Worm (Caenorhabditis elegans) whole organism, mixed stage, embryonic: ENCODE measurements around the gene Y45F10B.12.

Experiments used
- M03D4.4 ChIP-seq: sonication (generic microtip); optimal IDR thresholded peaks from 2 replicates; lab custom pipeline; 2017; ENCODE audit warnings: mild to moderate bottlenecking, missing genetic modification characterization, missing compliant biosample characterization
- bed-3 ChIP-seq: fragments of 200-800 bp; sonication (Bioruptor generic); optimal IDR thresholded peaks from 3 replicates; lab custom pipeline; 2018; ENCODE audit warnings: mild to moderate bottlenecking, missing genetic modification characterization, moderate library complexity, missing compliant biosample characterization
- blmp-1 ChIP-seq: fragments of 150-350 bp; optimal IDR thresholded peaks from 2 replicates; lab custom pipeline; 2014; ENCODE audit warnings: missing biosample characterization, missing genetic modification characterization
- ceh-39 ChIP-seq: fragments of 150-350 bp; optimal IDR thresholded peaks from 2 replicates; lab custom pipeline; 2014; ENCODE audit warnings: missing biosample characterization, missing genetic modification characterization
- ces-1 ChIP-seq: fragments of 150-350 bp; optimal IDR thresholded peaks from 2 replicates; lab custom pipeline; 2014; ENCODE audit warnings: missing biosample characterization, missing genetic modification reagents, missing genetic modification characterization
- cnd-1 ChIP-seq: fragments of 200-800 bp; sonication (Bioruptor generic); optimal IDR thresholded peaks from 2 replicates; lab custom pipeline; 2018; ENCODE audit warnings: mild to moderate bottlenecking, missing genetic modification characterization, missing compliant biosample characterization
- drap-1 ChIP-seq: fragments of 200-800 bp; sonication (Bioruptor generic); optimal IDR thresholded peaks from 3 replicates; lab custom pipeline; 2018; ENCODE audit warnings: mild to moderate bottlenecking, missing genetic modification characterization, missing compliant biosample characterization
- elt-1 ChIP-seq: sonication (generic microtip); optimal IDR thresholded peaks from 2 replicates; lab custom pipeline; 2017; ENCODE audit warnings: missing genetic modification characterization, mild to moderate bottlenecking, missing compliant biosample characterization, antibody characterized with exemption, moderate library complexity, borderline replicate concordance; ENCODE audit not compliant: insufficient read depth
- elt-3 ChIP-seq: fragments of 150-350 bp; optimal IDR thresholded peaks from 2 replicates; lab custom pipeline; 2014; ENCODE audit warnings: missing biosample characterization, missing genetic modification characterization
- flh-1 ChIP-seq: fragments of 200-800 bp; sonication (Bioruptor generic); optimal IDR thresholded peaks from 2 replicates; lab custom pipeline; 2018; ENCODE audit warnings: mild to moderate bottlenecking, missing genetic modification characterization, moderate library complexity, missing compliant biosample characterization
- ham-2 ChIP-seq: fragments of 200-800 bp; sonication (Bioruptor generic); optimal IDR thresholded peaks from 2 replicates; lab custom pipeline; 2018; ENCODE audit warnings: mild to moderate bottlenecking, missing genetic modification characterization, missing compliant biosample characterization
- hlh-1 ChIP-seq: fragments of 150-350 bp; optimal IDR thresholded peaks from 2 replicates; lab custom pipeline; 2014; ENCODE audit warnings: missing biosample characterization, missing genetic modification reagents, missing genetic modification characterization
- lin-13 ChIP-seq: fragments of 150-350 bp; optimal IDR thresholded peaks from 2 replicates; lab custom pipeline; 2014; ENCODE audit warnings: missing biosample characterization, missing genetic modification characterization
- lin-32 ChIP-seq: fragments of 200-800 bp; sonication (Bioruptor generic); optimal IDR thresholded peaks from 2 replicates; lab custom pipeline; 2018; ENCODE audit warnings: mild to moderate bottlenecking, missing genetic modification characterization, missing compliant biosample characterization
- lsy-2 ChIP-seq: fragments of 150-350 bp; optimal IDR thresholded peaks from 2 replicates; lab custom pipeline; 2014; ENCODE audit warnings: missing biosample characterization, missing genetic modification characterization
- mep-1 ChIP-seq: fragments of 150-350 bp; optimal IDR thresholded peaks from 2 replicates; lab custom pipeline; 2017; ENCODE audit warnings: missing biosample characterization, missing genetic modification reagents, missing genetic modification characterization, inconsistent platforms
- mls-2 ChIP-seq: sonication (generic microtip); optimal IDR thresholded peaks from 2 replicates; lab custom pipeline; 2016; ENCODE audit warnings: mild to moderate bottlenecking, missing genetic modification characterization, moderate library complexity, missing compliant biosample characterization
- nhr-12 ChIP-seq: fragments of 150-350 bp; optimal IDR thresholded peaks from 2 replicates; lab custom pipeline; 2014; ENCODE audit warnings: missing biosample characterization, missing genetic modification characterization
- nhr-2 ChIP-seq: fragments of 150-350 bp; optimal IDR thresholded peaks from 2 replicates; lab custom pipeline; 2014; ENCODE audit warnings: missing biosample characterization, missing genetic modification characterization
- nhr-237 ChIP-seq: fragments of 150-350 bp; optimal IDR thresholded peaks from 2 replicates; lab custom pipeline; 2014; ENCODE audit warnings: missing biosample characterization, missing genetic modification characterization
- nhr-28 ChIP-seq: fragments of 150-350 bp; optimal IDR thresholded peaks from 2 replicates; lab custom pipeline; 2014; ENCODE audit warnings: missing biosample characterization, missing genetic modification characterization
- sem-2 ChIP-seq: fragments of 200-800 bp; sonication (Bioruptor generic); optimal IDR thresholded peaks from 2 replicates; lab custom pipeline; 2018; ENCODE audit warnings: mild to moderate bottlenecking, missing genetic modification characterization, missing compliant biosample characterization
- snpc-4 ChIP-seq: fragments of 150-350 bp; optimal IDR thresholded peaks from 2 replicates; lab custom pipeline; 2014; ENCODE audit warnings: missing biosample characterization, missing genetic modification characterization
- sptf-1 ChIP-seq: sonication (generic microtip); optimal IDR thresholded peaks from 2 replicates; lab custom pipeline; 2017; ENCODE audit warnings: mild to moderate bottlenecking, missing genetic modification characterization, moderate library complexity, missing compliant biosample characterization
- unc-120 ChIP-seq: sonication (generic microtip); optimal IDR thresholded peaks from 2 replicates; lab custom pipeline; 2017; ENCODE audit warnings: missing genetic modification characterization, missing compliant biosample characterization; ENCODE audit not compliant: poor library complexity, severe bottlenecking
- unc-39 ChIP-seq: fragments of 150-350 bp; optimal IDR thresholded peaks from 2 replicates; lab custom pipeline; 2014; ENCODE audit warnings: missing biosample characterization, missing genetic modification characterization
- unc-62 ChIP-seq: fragments of 150-350 bp; optimal IDR thresholded peaks from 2 replicates; lab custom pipeline; 2014; ENCODE audit warnings: missing biosample characterization, missing genetic modification reagents, missing genetic modification characterization
- zip-8 ChIP-seq: fragments of 150-350 bp; optimal IDR thresholded peaks from 2 replicates; lab custom pipeline; 2014; ENCODE audit warnings: missing biosample characterization, missing genetic modification characterization

Y45F10B.12 gene

DNA sequence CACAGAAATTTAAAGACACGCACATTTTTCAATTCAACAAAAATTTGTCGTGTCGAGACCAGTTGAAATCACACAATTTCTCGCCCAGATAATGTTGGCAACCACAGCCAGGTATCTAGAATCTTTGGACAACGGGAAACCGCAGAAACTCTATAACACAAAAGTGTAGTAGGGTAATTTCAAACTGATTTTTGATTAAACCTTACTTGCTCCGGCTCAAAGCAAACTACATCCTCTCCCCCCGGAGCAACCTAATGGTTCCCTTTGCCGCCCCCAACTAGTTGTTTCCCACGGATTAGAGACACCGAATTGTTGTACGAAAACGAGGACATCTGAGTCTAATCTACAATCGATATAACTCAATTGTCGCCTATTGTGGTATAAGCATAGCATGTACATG is 32.9 kb upstream of the Y45F10B.12 start:
- TF ChIP-seq ces-1 (GFP tag; lab: Kevin White, UChicago) (peak; percentile 62), lin-32 (GFP tag; lab: Kevin White, UChicago) (no peak)
- TF ChIP-seq, all 35 proteins: peak for 1

DNA sequence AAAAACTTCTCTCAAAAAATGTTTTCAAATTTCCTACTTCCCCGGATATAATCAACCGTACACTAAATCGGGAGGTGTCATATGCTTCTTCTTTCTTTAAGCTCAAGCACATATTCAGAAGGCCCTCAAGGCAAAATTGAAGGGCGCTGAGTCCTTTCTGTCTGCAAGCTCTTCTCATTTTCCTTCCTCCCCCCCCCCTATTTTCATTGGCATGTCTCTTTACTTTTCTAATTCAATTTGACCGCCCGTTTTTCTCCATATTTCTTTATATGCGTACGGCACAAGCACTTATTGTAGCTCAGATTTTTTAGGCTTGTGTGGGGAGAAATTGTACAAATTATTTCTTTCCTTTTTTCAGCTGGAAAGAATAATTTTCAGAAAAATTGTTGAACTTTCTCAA is 31.8 kb upstream of the Y45F10B.12 start:
- TF ChIP-seq nhr-12 (tag; lab: Kevin White, UChicago), result no peak
- no peak for TF ChIP-seq sem-2 (GFP tag; lab: Kevin White, UChicago)
- no peak for TF ChIP-seq drap-1
- no peak for TF ChIP-seq mep-1 (tag; lab: Kevin White, UChicago)
- TF ChIP-seq mls-2 (tag; lab: Kevin White, UChicago), result no peak
- TF ChIP-seq ces-1 (GFP tag; lab: Kevin White, UChicago), result peak; percentile 64
- TF ChIP-seq zip-8 (tag; lab: Kevin White, UChicago), result no peak
- no peak for TF ChIP-seq lin-32 (GFP tag; lab: Kevin White, UChicago)
- TF ChIP-seq, all 35 proteins: peak for 1

DNA sequence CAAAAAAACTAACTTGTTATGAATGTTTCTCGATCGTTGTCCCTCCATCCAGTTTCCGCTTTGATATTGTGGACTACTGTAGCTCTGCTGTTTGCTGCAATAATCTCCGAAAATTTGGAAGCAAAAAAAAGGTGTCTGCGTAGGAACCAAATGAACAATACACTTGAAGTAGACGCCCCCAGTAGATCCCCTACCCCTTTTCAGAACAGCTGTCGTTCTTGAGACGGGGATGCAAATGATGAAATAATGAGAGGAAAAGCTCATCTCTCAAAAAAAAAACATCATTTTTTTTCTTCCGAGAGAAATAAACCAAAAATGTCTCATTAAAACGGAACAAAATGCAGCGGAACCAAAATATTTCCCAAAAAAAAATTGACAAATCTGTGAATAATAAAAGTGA is 29.9 kb upstream of the Y45F10B.12 start:
- TF ChIP-seq ceh-39 (tag; lab: Kevin White, UChicago) (no peak), hlh-1 (tag; lab: Kevin White, UChicago) (peak; percentile 86)

DNA sequence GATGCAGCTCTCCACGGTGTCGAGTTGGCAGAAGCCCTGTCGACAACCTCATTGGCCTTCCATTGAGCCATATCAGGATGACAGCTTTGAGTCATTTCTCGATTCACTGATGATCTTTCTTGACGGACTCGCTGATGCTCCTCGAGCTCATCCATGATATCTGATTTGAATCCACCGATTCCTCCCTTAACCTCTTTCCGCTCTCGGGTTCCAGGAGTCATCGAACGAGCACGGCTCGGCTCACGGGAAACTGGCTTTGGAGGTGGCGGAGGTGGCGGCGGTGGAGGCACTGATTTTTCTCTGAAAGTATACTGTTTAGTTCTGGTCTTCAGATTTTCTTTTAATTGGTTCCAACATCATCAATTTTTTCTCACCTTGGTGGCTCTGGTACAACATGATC is 28.3 kb upstream of the Y45F10B.12 start:
- TF ChIP-seq nhr-12 (tag; lab: Kevin White, UChicago) (no peak), lin-13 (no peak), ces-1 (GFP tag; lab: Kevin White, UChicago) (no peak), sptf-1 (tag; lab: Kevin White, UChicago) (no peak), nhr-28 (tag; lab: Kevin White, UChicago) (no peak), nhr-2 (tag; lab: Kevin White, UChicago) (no peak), zip-8 (tag; lab: Kevin White, UChicago) (no peak), unc-62 (no peak), flh-1 (no peak), unc-120 (no peak), M03D4.4 (no peak), hlh-1 (tag; lab: Kevin White, UChicago) (no peak), mls-2 (tag; lab: Kevin White, UChicago) (no peak), ham-2 (no peak), lsy-2 (tag; lab: Kevin White, UChicago) (no peak), bed-3 (GFP tag; lab: Kevin White, UChicago) (no peak), unc-39 (tag; lab: Kevin White, UChicago) (no peak), sem-2 (GFP tag; lab: Kevin White, UChicago) (no peak), blmp-1 (tag; lab: Kevin White, UChicago) (no peak)

DNA sequence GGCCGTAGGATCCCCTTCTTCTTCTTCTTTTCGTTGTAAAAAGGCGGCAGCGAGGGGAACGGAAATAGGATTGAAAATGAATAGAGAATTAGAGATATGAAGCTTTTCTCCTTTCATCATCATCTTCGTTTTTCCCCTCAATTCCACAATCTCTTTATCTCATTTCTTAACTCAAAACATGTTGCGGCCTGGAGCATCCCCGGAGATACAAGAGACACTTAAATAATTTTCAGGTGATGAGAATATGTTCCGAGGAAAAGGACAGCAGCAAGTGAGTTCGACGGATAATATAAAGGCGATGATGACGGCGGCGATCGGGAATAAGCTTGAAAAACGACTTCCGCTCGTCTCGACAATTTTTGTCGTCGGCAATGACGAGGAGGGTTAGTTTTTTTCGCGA is 25.6 kb upstream of the Y45F10B.12 start, which contains the start of the genes Y45F10B.13 and qui-1:
Gene Y45F10B.13, minus strand, starts transcription at position 101 of the 400 bp plus-strand sequence.
Gene qui-1, plus strand, starts transcription at position 233 of the 400 bp plus-strand sequence.
- TF ChIP-seq lsy-2 (tag; lab: Kevin White, UChicago) (no peak), ces-1 (GFP tag; lab: Kevin White, UChicago) (peak; percentile 1), hlh-1 (tag; lab: Kevin White, UChicago) (no peak), nhr-12 (tag; lab: Kevin White, UChicago) (no peak), unc-120 (peak; percentile 56), elt-1 (tag; lab: Kevin White, UChicago) (no peak), blmp-1 (tag; lab: Kevin White, UChicago) (no peak), ham-2 (no peak)

DNA sequence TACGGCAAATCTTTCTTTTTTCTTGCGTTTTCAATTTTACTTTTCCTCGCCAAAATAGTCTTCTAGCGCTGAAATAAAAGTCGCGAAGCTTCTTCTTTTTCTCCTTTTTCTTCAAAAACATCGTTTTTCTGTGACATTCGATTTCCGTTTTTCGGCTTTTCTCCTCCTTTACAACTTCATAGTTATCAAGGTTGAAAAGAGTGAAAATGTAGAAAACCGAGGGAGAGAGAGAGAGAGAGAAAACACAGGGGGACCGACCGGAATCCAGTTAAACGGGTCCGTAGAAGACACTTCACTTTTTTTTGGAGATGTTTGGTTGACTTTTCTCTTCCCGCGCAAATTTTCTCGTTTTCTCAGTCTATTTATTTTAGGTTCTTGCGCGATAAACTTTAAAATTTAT is 23.0 kb upstream of the Y45F10B.12 start:
- TF ChIP-seq ces-1 (GFP tag; lab: Kevin White, UChicago), result peak; percentile 67
- no peak for TF ChIP-seq lin-13

DNA sequence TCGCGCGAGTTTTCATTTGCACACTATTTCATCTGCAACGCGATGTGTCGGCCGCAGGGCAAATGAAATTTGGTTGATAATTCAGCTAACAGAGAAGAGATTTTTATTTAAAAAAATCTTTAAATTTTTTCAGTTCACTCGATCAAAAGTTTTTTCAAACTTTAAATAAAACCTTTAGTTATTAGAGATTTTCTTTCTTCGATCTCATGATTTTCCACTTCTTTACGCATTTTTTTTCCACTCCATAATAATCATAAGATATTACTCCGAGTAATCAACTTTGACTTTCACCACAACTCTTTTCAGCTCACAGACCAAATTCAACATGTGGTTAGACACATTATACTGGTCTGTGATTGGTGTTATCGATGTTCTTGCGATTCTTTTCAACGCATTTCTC is 12.5 kb upstream of the Y45F10B.12 start, which contains the start of gene srd-10:
Gene srd-10, plus strand, starts transcription at position 301 of the 400 bp plus-strand sequence.
- TF ChIP-seq sem-2 (GFP tag; lab: Kevin White, UChicago), result no peak

DNA sequence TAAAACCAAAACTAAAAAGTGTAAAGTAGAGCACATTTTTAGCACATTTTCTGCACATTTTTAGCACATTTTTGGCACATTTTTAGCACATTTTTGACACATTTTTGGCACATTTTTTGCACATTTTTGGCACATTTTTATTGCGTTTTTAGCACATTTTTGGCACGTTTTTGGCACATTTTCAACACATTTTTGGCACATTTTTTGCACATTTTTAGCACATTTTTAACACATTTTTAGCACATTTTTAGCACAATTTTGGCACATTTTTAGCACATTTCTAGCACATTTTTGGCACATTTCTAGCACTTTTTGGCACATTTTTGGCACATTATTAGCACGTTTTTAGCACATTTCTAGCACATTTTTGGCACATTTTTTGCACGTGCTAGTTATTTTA is 11.6 kb upstream of the Y45F10B.12 start:
- TF ChIP-seq M03D4.4 (no peak), cnd-1 (no peak), unc-120 (no peak), sem-2 (GFP tag; lab: Kevin White, UChicago) (no peak), nhr-237 (tag; lab: Kevin White, UChicago) (no peak), elt-3 (tag; lab: Kevin White, UChicago) (no peak), nhr-28 (tag; lab: Kevin White, UChicago) (no peak), lin-32 (GFP tag; lab: Kevin White, UChicago) (no peak), lin-13 (no peak), nhr-12 (tag; lab: Kevin White, UChicago) (no peak), snpc-4 (tag; lab: Kevin White, UChicago) (no peak), flh-1 (no peak), zip-8 (tag; lab: Kevin White, UChicago) (no peak), sptf-1 (tag; lab: Kevin White, UChicago) (no peak)
